Worm (Caenorhabditis elegans) whole organism, late embryonic: Measurements from ENCODE around the gene tag-120.

ENCODE experiments used
- C08G9.2 ChIP-seq: sonication (generic microtip); optimal IDR thresholded peaks from 2 replicates; lab custom pipeline; 2016; ENCODE audit warnings: mild to moderate bottlenecking, missing genetic modification characterization, moderate library complexity, missing compliant biosample characterization
- C38D4.7 ChIP-seq: fragments of 200-800 bp; sonication (Bioruptor generic); optimal IDR thresholded peaks from 2 replicates; lab custom pipeline; 2018; ENCODE audit warnings: mild to moderate bottlenecking, missing genetic modification characterization, moderate library complexity, missing compliant biosample characterization
- K02D7.2 ChIP-seq: sonication (generic microtip); optimal IDR thresholded peaks from 2 replicates; lab custom pipeline; 2017; ENCODE audit warnings: mild to moderate bottlenecking, missing genetic modification characterization, missing compliant biosample characterization
- T23F11.4 ChIP-seq: fragments of 200-800 bp; sonication (Bioruptor generic); optimal IDR thresholded peaks from 2 replicates; lab custom pipeline; 2018; ENCODE audit warnings: mild to moderate bottlenecking, missing genetic modification characterization, missing compliant biosample characterization
- Y22D7AL.16 ChIP-seq: sonication (generic microtip); optimal IDR thresholded peaks from 2 replicates; lab custom pipeline; 2016; ENCODE audit warnings: missing genetic modification characterization, missing compliant biosample characterization
- ahr-1 ChIP-seq: sonication (generic microtip); optimal IDR thresholded peaks from 2 replicates; lab custom pipeline; 2016; ENCODE audit warnings: missing genetic modification characterization, missing compliant biosample characterization
- ama-1 ChIP-seq: fragments of 150-350 bp; optimal IDR thresholded peaks from 2 replicates; lab custom pipeline; 2014
- ceh-14 ChIP-seq: sonication (generic microtip); optimal IDR thresholded peaks from 2 replicates; lab custom pipeline; 2016; ENCODE audit warnings: missing genotype, missing genetic modification characterization, missing compliant biosample characterization
- ceh-18 ChIP-seq: sonication (generic microtip); optimal IDR thresholded peaks from 2 replicates; lab custom pipeline; 2016; ENCODE audit warnings: missing genetic modification characterization, missing compliant biosample characterization
- ceh-31 ChIP-seq: sonication (generic microtip); optimal IDR thresholded peaks from 2 replicates; lab custom pipeline; 2016; ENCODE audit warnings: missing genetic modification characterization, missing compliant biosample characterization
- ceh-34 ChIP-seq: sonication (generic microtip); optimal IDR thresholded peaks from 2 replicates; lab custom pipeline; 2016; ENCODE audit warnings: mild to moderate bottlenecking, missing genetic modification characterization, missing compliant biosample characterization
- ceh-6 ChIP-seq: fragments of 200-800 bp; sonication (Bioruptor generic); optimal IDR thresholded peaks from 2 replicates; lab custom pipeline; 2018; ENCODE audit warnings: mild to moderate bottlenecking, missing genetic modification characterization, missing compliant biosample characterization
- ceh-9 ChIP-seq: sonication (generic microtip); optimal IDR thresholded peaks from 2 replicates; lab custom pipeline; 2016; ENCODE audit warnings: mild to moderate bottlenecking, missing genetic modification characterization, inconsistent platforms, missing compliant biosample characterization
- dmd-4 ChIP-seq: sonication (generic microtip); optimal IDR thresholded peaks from 2 replicates; lab custom pipeline; 2016; ENCODE audit warnings: borderline replicate concordance, missing genetic modification characterization, missing compliant biosample characterization
- dve-1 ChIP-seq: sonication (generic microtip); optimal IDR thresholded peaks from 2 replicates; lab custom pipeline; 2017; ENCODE audit warnings: antibody characterized with exemption, mild to moderate bottlenecking, missing genetic modification characterization, missing compliant biosample characterization
- elt-2 ChIP-seq: sonication (generic microtip); optimal IDR thresholded peaks from 2 replicates; lab custom pipeline; 2016; ENCODE audit warnings: missing genetic modification reagents, missing genetic modification characterization, missing compliant biosample characterization
- eyg-1 ChIP-seq: sonication (generic microtip); optimal IDR thresholded peaks from 2 replicates; lab custom pipeline; 2016; ENCODE audit warnings: missing genotype, missing genetic modification characterization, missing compliant biosample characterization
- fkh-6 ChIP-seq: sonication (generic microtip); optimal IDR thresholded peaks from 2 replicates; lab custom pipeline; 2016; ENCODE audit warnings: missing genetic modification characterization, missing compliant biosample characterization
- hlh-13 ChIP-seq: fragments of 200-800 bp; sonication (Bioruptor generic); optimal IDR thresholded peaks from 2 replicates; lab custom pipeline; 2018; ENCODE audit warnings: mild to moderate bottlenecking, missing genetic modification characterization, missing compliant biosample characterization
- hlh-15 ChIP-seq: sonication (generic microtip); optimal IDR thresholded peaks from 2 replicates; lab custom pipeline; 2016; ENCODE audit warnings: missing genetic modification characterization, missing compliant biosample characterization
- hlh-6 ChIP-seq: sonication (generic microtip); optimal IDR thresholded peaks from 2 replicates; lab custom pipeline; 2016; ENCODE audit warnings: missing genotype, missing genetic modification characterization, missing compliant biosample characterization
- lin-11 ChIP-seq: fragments of 200-800 bp; sonication (Bioruptor generic); optimal IDR thresholded peaks from 2 replicates; lab custom pipeline; 2018; ENCODE audit warnings: mild to moderate bottlenecking, missing genetic modification characterization, missing compliant biosample characterization
- mec-3 ChIP-seq: sonication (generic microtip); optimal IDR thresholded peaks from 2 replicates; lab custom pipeline; 2016; ENCODE audit warnings: borderline replicate concordance, missing genetic modification characterization, missing compliant biosample characterization
- nhr-232 ChIP-seq: sonication (generic microtip); optimal IDR thresholded peaks from 2 replicates; lab custom pipeline; 2016; ENCODE audit warnings: missing genetic modification characterization, missing compliant biosample characterization
- npax-4 ChIP-seq: sonication (generic microtip); optimal IDR thresholded peaks from 2 replicates; lab custom pipeline; 2016; ENCODE audit warnings: missing genetic modification characterization, missing compliant biosample characterization
- odd-2 ChIP-seq: sonication (generic microtip); optimal IDR thresholded peaks from 2 replicates; lab custom pipeline; 2017; ENCODE audit warnings: antibody characterized with exemption, mild to moderate bottlenecking, missing genetic modification characterization, missing compliant biosample characterization
- pag-3 ChIP-seq: sonication (generic microtip); optimal IDR thresholded peaks from 2 replicates; lab custom pipeline; 2016; ENCODE audit warnings: missing compliant biosample characterization, missing genetic modification characterization, borderline replicate concordance
- pat-9 ChIP-seq: fragments of 200-800 bp; sonication (Bioruptor generic); optimal IDR thresholded peaks from 2 replicates; lab custom pipeline; 2018; ENCODE audit warnings: mild to moderate bottlenecking, missing genetic modification characterization, moderate library complexity, missing compliant biosample characterization
- pax-1 ChIP-seq: fragments of 150-350 bp; optimal IDR thresholded peaks from 2 replicates; lab custom pipeline; 2014; ENCODE audit warnings: missing biosample characterization, missing genetic modification characterization
- ref-2 ChIP-seq: sonication (generic microtip); optimal IDR thresholded peaks from 2 replicates; lab custom pipeline; 2016; ENCODE audit warnings: missing genetic modification characterization, missing compliant biosample characterization
- rnt-1 ChIP-seq: sonication (generic microtip); optimal IDR thresholded peaks from 2 replicates; lab custom pipeline; 2016; ENCODE audit warnings: missing genetic modification characterization, missing compliant biosample characterization
- sdc-2 ChIP-seq: sonication (generic microtip); optimal IDR thresholded peaks from 2 replicates; lab custom pipeline; 2016; ENCODE audit warnings: missing genotype, missing genetic modification characterization, missing compliant biosample characterization
- sox-4 ChIP-seq: sonication (generic microtip); optimal IDR thresholded peaks from 2 replicates; lab custom pipeline; 2017; ENCODE audit warnings: mild to moderate bottlenecking, missing genetic modification characterization, inconsistent platforms, missing compliant biosample characterization
- syd-9 ChIP-seq: sonication (generic microtip); optimal IDR thresholded peaks from 2 replicates; lab custom pipeline; 2016; ENCODE audit warnings: mild to moderate bottlenecking, missing genetic modification characterization, moderate library complexity, missing compliant biosample characterization
- ttx-3 ChIP-seq: sonication (generic microtip); optimal IDR thresholded peaks from 2 replicates; lab custom pipeline; 2016; ENCODE audit warnings: missing genetic modification reagents, missing genetic modification characterization, missing compliant biosample characterization
- unc-3 ChIP-seq, 2 experiments: fragments of 200-800 bp in 1 of 2; sonication (Bioruptor generic) in 1 of 2; sonication (generic microtip) in 1 of 2; conservative IDR thresholded peaks in 1 of 2; optimal IDR thresholded peaks in 1 of 2; 2 replicates each; pipeline versions ENCODE4 v1.3.6 to Lab custom; 2016 to 2022; ENCODE audit warnings: missing compliant biosample characterization in 2 of 2, missing genetic modification characterization in 2 of 2, missing genetic modification reagents in 1 of 2
- unc-42 ChIP-seq: sonication (generic microtip); optimal IDR thresholded peaks from 2 replicates; lab custom pipeline; 2016; ENCODE audit warnings: missing genotype, missing genetic modification characterization, missing compliant biosample characterization
- unc-55 ChIP-seq: sonication (generic microtip); optimal IDR thresholded peaks from 2 replicates; lab custom pipeline; 2017; ENCODE audit warnings: missing biosample characterization, missing genetic modification reagents, missing genetic modification characterization
- unc-86 ChIP-seq: sonication (generic microtip); optimal IDR thresholded peaks from 2 replicates; lab custom pipeline; 2016; ENCODE audit warnings: missing genetic modification characterization, missing compliant biosample characterization
- zip-5 ChIP-seq: sonication (generic microtip); optimal IDR thresholded peaks from 2 replicates; lab custom pipeline; 2016; ENCODE audit warnings: missing genetic modification characterization, missing compliant biosample characterization
- ztf-16 ChIP-seq: sonication (generic microtip); optimal IDR thresholded peaks from 2 replicates; lab custom pipeline; 2017; ENCODE audit warnings: missing genetic modification characterization, missing compliant biosample characterization

tag-120 gene

ce11 chrV:9744934-9745333, 35.3 kb upstream of the tag-120 start, which contains the start of gene F58E6.13:
TSS of gene F58E6.13 (plus strand) at chrV:9745234.
- TF ChIP-seq syd-9 (no peak), dve-1 (tag; lab: Kevin White, UChicago) (no peak), sox-4 (tag; lab: Kevin White, UChicago) (no peak), ama-1 (no peak), rnt-1 (tag; lab: Kevin White, UChicago) (no peak), Y22D7AL.16 (tag; lab: Kevin White, UChicago) (no peak), unc-86 (tag; lab: Kevin White, UChicago) (no peak), pax-1 (tag; lab: Kevin White, UChicago) (no peak), unc-42 (tag; lab: Kevin White, UChicago) (no peak), T23F11.4 (no peak), pat-9 (no peak), lin-11 (no peak), hlh-6 (no peak), ztf-16 (tag; lab: Kevin White, UChicago) (no peak), unc-3 (GFP tag; conservative IDR thresholded peaks at IDR 0.05; lab: Robert Waterston, UW) (no peak), unc-3 (tag; optimal IDR thresholded peaks at IDR 0.05; lab: Kevin White, UChicago) (no peak), ceh-18 (tag; lab: Kevin White, UChicago) (no peak), ttx-3 (tag; lab: Kevin White, UChicago) (no peak)

- TF ChIP-seq hlh-13 (GFP tag; lab: Kevin White, UChicago) (no peak), npax-4 (no peak), sox-4 (tag; lab: Kevin White, UChicago) (no peak), ahr-1 (tag; lab: Kevin White, UChicago) (no peak), hlh-15 (tag; lab: Kevin White, UChicago) (no peak), T23F11.4 (no peak), mec-3 (tag; lab: Kevin White, UChicago) (no peak), nhr-232 (no peak), ama-1 (no peak), lin-11 (no peak), pax-1 (tag; lab: Kevin White, UChicago) (no peak)
Observed at ce11 chrV:9740858-9741257, 31.2 kb upstream of the tag-120 start, which contains the start of gene sta-2. TSS of gene sta-2 (plus strand) at chrV:9741206.

DNA sequence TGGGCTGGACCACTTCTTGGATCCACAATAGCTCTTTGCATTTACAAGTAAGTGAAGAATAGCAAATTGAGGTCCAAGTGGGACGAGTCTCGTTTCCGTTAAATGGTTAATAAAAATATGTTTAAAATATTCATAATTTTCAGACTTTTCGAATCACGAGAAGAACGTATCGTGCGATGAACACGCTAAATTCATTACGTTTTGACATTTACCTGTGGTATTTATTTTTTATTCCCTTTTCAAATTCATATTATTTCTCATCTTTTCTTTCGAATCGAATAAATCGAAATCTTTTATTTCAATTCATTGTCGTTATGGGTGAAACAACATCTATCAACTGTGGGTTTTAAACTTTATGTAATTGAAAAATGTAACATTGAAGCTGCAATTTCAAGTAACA, 29.8 kb upstream of the tag-120 start, which contains the start of gene marc-1:
marc-1 (plus strand) TSS at position 301 of the 400 bp plus-strand sequence.
- TF ChIP-seq ceh-31 (no peak), C08G9.2 (tag; lab: Kevin White, UChicago) (no peak), unc-3 (GFP tag; conservative IDR thresholded peaks at IDR 0.05; lab: Robert Waterston, UW) (no peak), unc-3 (tag; optimal IDR thresholded peaks at IDR 0.05; lab: Kevin White, UChicago) (no peak), sox-4 (tag; lab: Kevin White, UChicago) (no peak), rnt-1 (tag; lab: Kevin White, UChicago) (no peak), zip-5 (tag; lab: Kevin White, UChicago) (no peak), elt-2 (tag; lab: Kevin White, UChicago) (no peak), T23F11.4 (no peak), ceh-6 (GFP tag; lab: Kevin White, UChicago) (no peak), npax-4 (no peak), dmd-4 (tag; lab: Kevin White, UChicago) (no peak), fkh-6 (tag; lab: Kevin White, UChicago) (no peak), K02D7.2 (tag; lab: Kevin White, UChicago) (no peak), eyg-1 (tag; lab: Kevin White, UChicago) (no peak), ceh-18 (tag; lab: Kevin White, UChicago) (no peak)
- TF ChIP-seq, all 69 proteins: peak for 0

DNA sequence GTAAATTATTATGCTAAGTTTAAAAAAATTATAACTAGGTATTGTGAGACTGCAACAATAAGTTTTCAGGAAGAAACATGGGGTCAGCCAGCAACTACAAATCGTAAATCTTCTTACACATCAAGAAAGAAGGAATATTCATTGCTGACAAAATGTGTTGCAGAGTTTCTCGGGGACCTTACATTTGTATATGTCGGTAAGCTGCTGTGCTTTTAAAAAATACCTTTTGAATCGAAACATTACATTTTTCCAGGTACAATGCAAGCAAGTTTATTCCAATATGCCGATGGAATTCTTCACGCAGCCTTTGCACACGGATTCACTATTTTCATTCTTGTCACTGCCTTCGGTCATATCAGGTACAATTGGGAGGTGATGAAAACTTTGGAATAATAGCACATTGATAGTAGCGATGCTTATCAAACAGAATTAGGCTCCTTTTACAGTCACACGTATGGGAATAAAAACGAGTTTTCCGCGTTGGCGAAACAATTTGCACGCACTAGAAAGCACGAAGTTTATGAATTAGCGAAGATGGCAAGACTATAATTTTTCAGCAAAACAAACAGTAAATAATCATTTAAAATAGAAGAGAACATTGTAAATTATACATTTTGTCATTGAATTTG, 28.6 kb upstream of the tag-120 start:
- TF ChIP-seq C38D4.7 (GFP tag; lab: Kevin White, UChicago) = no peak
- TF ChIP-seq dve-1 (tag; lab: Kevin White, UChicago) = no peak
- no peak for TF ChIP-seq ref-2
- TF ChIP-seq ceh-9 = no peak
- TF ChIP-seq ceh-14 (tag; lab: Kevin White, UChicago) = no peak
- TF ChIP-seq sdc-2 (tag; lab: Kevin White, UChicago) = no peak
- TF ChIP-seq unc-55 (GFP tag; lab: Kevin White, UChicago) = no peak
- TF ChIP-seq Y22D7AL.16 (tag; lab: Kevin White, UChicago) = no peak
- TF ChIP-seq pag-3 (tag; lab: Kevin White, UChicago) = no peak
- TF ChIP-seq odd-2 = no peak
- TF ChIP-seq ceh-34 (tag; lab: Kevin White, UChicago) = no peak
